Worm (Caenorhabditis elegans) whole organism, late embryonic: Measurements from ENCODE around the gene slcf-2.

Experiments
- K09A11.1 ChIP-seq: sonication (generic microtip); optimal IDR thresholded peaks from 2 replicates; lab custom pipeline; 2017; ENCODE audit warnings: antibody characterized with exemption, mild to moderate bottlenecking, missing genetic modification characterization, missing compliant biosample characterization; ENCODE audit not compliant: insufficient read depth
- ama-1 ChIP-seq: fragments of 150-350 bp; optimal IDR thresholded peaks from 2 replicates; lab custom pipeline; 2014
- che-1 ChIP-seq: sonication (generic microtip); optimal IDR thresholded peaks from 2 replicates; lab custom pipeline; 2016; ENCODE audit warnings: mild to moderate bottlenecking, missing genetic modification characterization, missing compliant biosample characterization
- hlh-6 ChIP-seq: sonication (generic microtip); optimal IDR thresholded peaks from 2 replicates; lab custom pipeline; 2016; ENCODE audit warnings: missing genotype, missing genetic modification characterization, missing compliant biosample characterization
- nhr-232 ChIP-seq: sonication (generic microtip); optimal IDR thresholded peaks from 2 replicates; lab custom pipeline; 2016; ENCODE audit warnings: missing genetic modification characterization, missing compliant biosample characterization
- sox-4 ChIP-seq: sonication (generic microtip); optimal IDR thresholded peaks from 2 replicates; lab custom pipeline; 2017; ENCODE audit warnings: mild to moderate bottlenecking, missing genetic modification characterization, inconsistent platforms, missing compliant biosample characterization
- unc-3 ChIP-seq, 2 experiments: fragments of 200-800 bp in 1 of 2; sonication (Bioruptor generic) in 1 of 2; sonication (generic microtip) in 1 of 2; conservative IDR thresholded peaks in 1 of 2; optimal IDR thresholded peaks in 1 of 2; 2 replicates each; pipeline versions ENCODE4 v1.3.6 to Lab custom; 2016 to 2022; ENCODE audit warnings: missing compliant biosample characterization in 2 of 2, missing genetic modification characterization in 2 of 2, missing genetic modification reagents in 1 of 2

DNA sequence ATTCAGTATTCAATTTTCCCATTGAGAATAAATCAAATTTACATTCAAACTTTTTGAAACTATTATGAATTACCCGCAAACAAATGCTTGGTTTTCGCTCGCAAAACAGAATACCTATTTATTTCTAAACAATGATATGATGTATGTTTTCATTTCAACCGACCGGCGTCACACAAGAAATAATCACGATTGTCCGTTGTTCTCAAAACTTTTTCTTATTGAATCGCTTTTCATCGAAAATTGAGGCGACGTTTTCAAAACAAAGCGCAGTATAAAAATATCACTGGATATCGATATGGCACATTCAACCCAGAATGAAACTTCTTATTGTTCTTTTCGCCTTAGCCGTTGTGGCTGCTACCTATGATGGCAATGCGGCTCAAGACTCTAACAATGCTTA is 47.9 kb downstream of the slcf-2 start, which contains the start of gene ZK813.3:
- TF ChIP-seq nhr-232 (tag; lab: Kevin White, UChicago) (no peak), K09A11.1 (no peak), hlh-6 (no peak), ama-1 (lab: Kevin White, UChicago) (no peak), unc-3 (GFP tag; conservative IDR thresholded peaks at IDR 0.05; lab: Robert Waterston, UW) (no peak), unc-3 (tag; optimal IDR thresholded peaks at IDR 0.05; lab: Kevin White, UChicago) (no peak), che-1 (tag; lab: Kevin White, UChicago) (no peak), sox-4 (no peak)
